Worm (Caenorhabditis elegans) whole organism, late embryonic: ENCODE results near the gene F14D2.8.

Experiments
- ceh-18 ChIP-seq: sonication (generic microtip); optimal IDR thresholded peaks from 2 replicates; lab custom pipeline; 2016; ENCODE audit warnings: missing genetic modification characterization, missing compliant biosample characterization
- ets-4 ChIP-seq: sonication (generic microtip); optimal IDR thresholded peaks from 2 replicates; lab custom pipeline; 2016; ENCODE audit warnings: missing genetic modification characterization, missing compliant biosample characterization
- fkh-10 ChIP-seq: fragments of 150-350 bp; optimal IDR thresholded peaks from 2 replicates; lab custom pipeline; 2014; ENCODE audit warnings: missing biosample characterization, missing genetic modification reagents, missing genetic modification characterization
- hlh-6 ChIP-seq: sonication (generic microtip); optimal IDR thresholded peaks from 2 replicates; lab custom pipeline; 2016; ENCODE audit warnings: missing genotype, missing genetic modification characterization, missing compliant biosample characterization
- nhr-11 ChIP-seq: fragments of 150-350 bp; optimal IDR thresholded peaks from 2 replicates; lab custom pipeline; 2014; ENCODE audit warnings: missing biosample characterization, missing genetic modification characterization
- pha-4 ChIP-seq: fragments of 150-350 bp; optimal IDR thresholded peaks from 2 replicates; lab custom pipeline; 2018; ENCODE audit warnings: missing biosample characterization, missing genetic modification reagents, missing genetic modification characterization
- pqm-1 ChIP-seq: sonication (generic microtip); optimal IDR thresholded peaks from 2 replicates; lab custom pipeline; 2016; ENCODE audit warnings: missing genetic modification characterization, missing compliant biosample characterization
- sox-4 ChIP-seq: sonication (generic microtip); optimal IDR thresholded peaks from 2 replicates; lab custom pipeline; 2017; ENCODE audit warnings: mild to moderate bottlenecking, missing genetic modification characterization, inconsistent platforms, missing compliant biosample characterization

ce11 chrII:3367100-3367499 is 17.4 kb upstream of the F14D2.8 start, which contains the start of gene Y49F6C.6:
- no peak for TF ChIP-seq sox-4 (tag; lab: Kevin White, UChicago)
- TF ChIP-seq ceh-18, result no peak
- TF ChIP-seq pha-4 (tag; lab: Kevin White, UChicago), result no peak
- TF ChIP-seq pqm-1, result no peak
- no peak for TF ChIP-seq ets-4 (tag; lab: Kevin White, UChicago)
- no peak for TF ChIP-seq nhr-11 (tag; lab: Kevin White, UChicago)
- no peak for TF ChIP-seq fkh-10 (GFP tag; lab: Kevin White, UChicago)
- TF ChIP-seq hlh-6 (tag; lab: Kevin White, UChicago), result no peak
